Fruit fly (Drosophila melanogaster) whole organism, pupa: Measurements from ENCODE around the gene CG13138.
A peak's percentile ranks its signal among the peaks of the same experiment; 100 is the strongest.

ENCODE experiments used
- CG10348 ChIP-seq: fragments of 200-800 bp; sonication (Bioruptor generic); IDR thresholded peaks from 2 replicates; pipeline ENCODE4 v1.3.6; 2022; ENCODE audit warnings: missing biosample characterization, missing genetic modification characterization
- CG13204 ChIP-seq: fragments of 200-800 bp; sonication (Bioruptor generic); optimal IDR thresholded peaks from 2 replicates; lab custom pipeline; 2018; ENCODE audit warnings: missing biosample characterization, mild to moderate bottlenecking, missing genetic modification characterization, moderate library complexity
- CG8159 ChIP-seq: fragments of 200-800 bp; sonication (Bioruptor generic); optimal IDR thresholded peaks from 3 replicates; lab custom pipeline; 2018; ENCODE audit warnings: missing biosample characterization, mild to moderate bottlenecking, missing genetic modification characterization, moderate library complexity
- CG8301 ChIP-seq: fragments of 200-800 bp; sonication (Bioruptor generic); optimal IDR thresholded peaks from 2 replicates; lab custom pipeline; 2018; ENCODE audit warnings: missing biosample characterization, mild to moderate bottlenecking, missing genetic modification characterization
- D1 ChIP-seq: fragments of 200-800 bp; sonication (Bioruptor generic); optimal IDR thresholded peaks from 2 replicates; lab custom pipeline; 2018; ENCODE audit warnings: missing biosample characterization, mild to moderate bottlenecking, missing genetic modification characterization, moderate library complexity
- Pif1B ChIP-seq: fragments of 200-800 bp; sonication (Bioruptor generic); optimal IDR thresholded peaks from 3 replicates; lab custom pipeline; 2016; ENCODE audit warnings: missing biosample characterization, missing genetic modification characterization
- Snoo ChIP-seq: fragments of 200-800 bp; sonication (Bioruptor generic); optimal IDR thresholded peaks from 3 replicates; lab custom pipeline; 2017; ENCODE audit warnings: missing biosample characterization, mild to moderate bottlenecking, missing genetic modification characterization, inconsistent platforms
- fd96Ca ChIP-seq: fragments of 200-800 bp; sonication (Bioruptor generic); IDR thresholded peaks from 3 replicates; pipeline ENCODE4 v1.3.6; 2022; ENCODE audit warnings: missing biosample characterization, missing genetic modification characterization
- gl ChIP-seq: fragments of 200-800 bp; sonication (Bioruptor generic); optimal IDR thresholded peaks from 2 replicates; lab custom pipeline; 2018; ENCODE audit warnings: missing biosample characterization, mild to moderate bottlenecking, missing genetic modification characterization
- rn ChIP-seq: fragments of 200-800 bp; sonication (Bioruptor generic); IDR thresholded peaks from 2 replicates; pipeline ENCODE4 v1.3.6; 2022; ENCODE audit warnings: missing biosample characterization, missing genetic modification characterization

DNA sequence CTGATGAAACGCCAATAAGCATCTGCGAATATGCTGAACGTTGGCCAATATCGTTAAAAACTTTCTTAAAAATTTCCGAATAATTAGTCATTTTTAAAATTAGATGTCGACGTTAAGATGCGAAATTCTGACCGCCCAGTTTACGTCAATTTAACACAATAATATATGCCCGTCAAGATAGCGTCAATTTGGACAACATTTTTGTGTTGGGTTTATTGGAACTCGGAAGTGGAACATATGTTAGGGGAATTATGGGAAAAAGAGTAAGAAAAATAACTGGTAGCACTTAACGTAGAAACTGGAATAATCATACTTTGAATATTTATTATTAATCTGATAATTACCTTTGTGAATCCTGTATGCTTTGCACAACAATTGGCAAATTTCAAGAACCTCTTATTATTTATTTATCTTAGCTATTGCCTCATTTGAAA is 46.1 kb downstream of the CG13138 start, which contains the start of gene CG5676:
- TF ChIP-seq CG10348 (GFP tag; lab: Robert Waterston, UW), result no peak
- no peak for TF ChIP-seq CG8301 (tag; lab: Kevin White, UChicago)
- TF ChIP-seq Pif1B (GFP tag; lab: Kevin White, UChicago), result no peak
- no peak for TF ChIP-seq CG8159 (tag; lab: Kevin White, UChicago)
- TF ChIP-seq gl (tag; lab: Kevin White, UChicago), result no peak
- no peak for TF ChIP-seq CG13204 (GFP tag; lab: Kevin White, UChicago)
- TF ChIP-seq D1 (tag; lab: Kevin White, UChicago), result peak; percentile 67
- no peak for TF ChIP-seq Snoo (tag; lab: Kevin White, UChicago)
- no peak for TF ChIP-seq fd96Ca (GFP tag; lab: Robert Waterston, UW)
- TF ChIP-seq rn (GFP tag; lab: Robert Waterston, UW), result no peak
